Worm (Caenorhabditis elegans) whole organism, L4 larva: ENCODE results near the gene fut-5.
A peak's percentile ranks its signal among the peaks of the same experiment; 100 is the strongest.

Experiments
- F10B5.3 ChIP-seq: sonication (generic microtip); optimal IDR thresholded peaks from 2 replicates; lab custom pipeline; 2016; ENCODE audit warnings: mild to moderate bottlenecking, missing genetic modification characterization, missing compliant biosample characterization
- F26F4.8 ChIP-seq: fragments of 200-800 bp; sonication (Bioruptor generic); conservative IDR thresholded peaks from 2 replicates; pipeline ENCODE4 v1.3.6; 2022; ENCODE audit warnings: missing genetic modification characterization, missing compliant biosample characterization
- F37D6.2 ChIP-seq: sonication (generic microtip); optimal IDR thresholded peaks from 2 replicates; lab custom pipeline; 2016; ENCODE audit warnings: mild to moderate bottlenecking, missing genetic modification characterization, missing compliant biosample characterization
- R02D3.7 ChIP-seq: fragments of 150-350 bp; sonication (generic microtip); optimal IDR thresholded peaks from 3 replicates; lab custom pipeline; 2014; ENCODE audit warnings: missing biosample characterization, missing genetic modification characterization
- T20F7.1 ChIP-seq: fragments of 200-800 bp; sonication (Bioruptor generic); optimal IDR thresholded peaks from 2 replicates; lab custom pipeline; 2018; ENCODE audit warnings: mild to moderate bottlenecking, missing genetic modification characterization, missing compliant biosample characterization
- Y105C5A.15 ChIP-seq: fragments of 200-800 bp; sonication (Bioruptor generic); IDR thresholded peaks from 2 replicates; pipeline ENCODE4 v1.3.6; 2022; ENCODE audit warnings: missing genetic modification characterization, missing compliant biosample characterization
- Y48G9A.11 ChIP-seq: fragments of 200-800 bp; sonication (Bioruptor generic); IDR thresholded peaks from 2 replicates; pipeline ENCODE4 v1.3.6; 2022; ENCODE audit warnings: missing genetic modification reagents, missing genetic modification characterization, missing compliant biosample characterization
- Y5F2A.4 ChIP-seq: fragments of 200-800 bp; sonication (Bioruptor generic); optimal IDR thresholded peaks from 2 replicates; lab custom pipeline; 2018; ENCODE audit warnings: mild to moderate bottlenecking, missing genetic modification characterization, missing compliant biosample characterization
- Y75B8A.6 ChIP-seq: fragments of 200-800 bp; sonication (Bioruptor generic); IDR thresholded peaks from 2 replicates; pipeline ENCODE4 v1.3.6; 2022; ENCODE audit warnings: missing genetic modification reagents, missing genetic modification characterization, missing compliant biosample characterization
- aha-1 ChIP-seq: fragments of 150-350 bp; peaks from one replicate; lab custom pipeline; 2014; ENCODE audit warnings: missing biosample characterization, missing genetic modification characterization
- aly-2 ChIP-seq: sonication (generic microtip); optimal IDR thresholded peaks from 2 replicates; lab custom pipeline; 2018; ENCODE audit warnings: missing biosample characterization, missing genetic modification characterization
- ama-1 ChIP-seq: fragments of 150-350 bp; optimal IDR thresholded peaks from 2 replicates; lab custom pipeline; 2014; ENCODE audit warnings: inconsistent platforms, mixed read lengths
- arid-1 ChIP-seq: fragments of 200-800 bp; sonication (Bioruptor generic); conservative IDR thresholded peaks from 2 replicates; pipeline ENCODE4 v1.3.6; 2022; ENCODE audit warnings: missing genetic modification reagents, missing genetic modification characterization, missing compliant biosample characterization
- ceh-32 ChIP-seq: sonication (generic microtip); optimal IDR thresholded peaks from 2 replicates; lab custom pipeline; 2016; ENCODE audit warnings: mild to moderate bottlenecking, missing genetic modification characterization, missing compliant biosample characterization; ENCODE audit not compliant: poor library complexity
- ceh-62 ChIP-seq: sonication (generic microtip); optimal IDR thresholded peaks from 2 replicates; lab custom pipeline; 2017; ENCODE audit warnings: missing biosample characterization, missing genetic modification characterization
- cey-2 ChIP-seq: sonication (generic microtip); optimal IDR thresholded peaks from 3 replicates; lab custom pipeline; 2017; ENCODE audit warnings: missing genetic modification characterization, mild to moderate bottlenecking, missing compliant biosample characterization, antibody characterized with exemption, borderline replicate concordance; ENCODE audit not compliant: insufficient read depth
- ctbp-1 ChIP-seq: fragments of 200-800 bp; sonication (Bioruptor generic); IDR thresholded peaks from 2 replicates; pipeline ENCODE4 v1.3.6; 2022; ENCODE audit warnings: missing genetic modification reagents, missing genetic modification characterization, missing compliant biosample characterization
- daf-12 ChIP-seq: fragments of 150-350 bp; optimal IDR thresholded peaks from 2 replicates; lab custom pipeline; 2014; ENCODE audit warnings: missing biosample characterization, missing genetic modification reagents, missing genetic modification characterization
- daf-16 ChIP-seq, 3 experiments: sonication (generic microtip); optimal IDR thresholded peaks; 2 replicates each; lab custom pipeline; 2016 to 2017; ENCODE audit warnings: missing genetic modification characterization in 3 of 3, missing genetic modification reagents in 3 of 3, mild to moderate bottlenecking in 2 of 3, missing compliant biosample characterization in 2 of 3, missing biosample characterization in 1 of 3, moderate library complexity in 1 of 3
- daf-19 ChIP-seq: fragments of 200-800 bp; sonication (Bioruptor generic); conservative IDR thresholded peaks from 2 replicates; pipeline ENCODE4 v1.3.6; 2022; ENCODE audit warnings: missing genetic modification characterization, missing compliant biosample characterization
- daf-8 ChIP-seq: fragments of 200-800 bp; sonication (Bioruptor generic); IDR thresholded peaks from 2 replicates; pipeline ENCODE4 v1.3.6; 2022; ENCODE audit warnings: missing genetic modification characterization, missing compliant biosample characterization
- dmd-9 ChIP-seq: fragments of 200-800 bp; sonication (Bioruptor generic); IDR thresholded peaks from 2 replicates; pipeline ENCODE4 v1.3.6; 2022; ENCODE audit warnings: missing genetic modification reagents, missing genetic modification characterization, missing compliant biosample characterization
- dpl-1 ChIP-seq: fragments of 150-350 bp; optimal IDR thresholded peaks from 2 replicates; lab custom pipeline; 2014; ENCODE audit warnings: missing biosample characterization, missing genetic modification reagents, missing genetic modification characterization
- egl-43 ChIP-seq: fragments of 200-800 bp; sonication (Bioruptor generic); IDR thresholded peaks from 2 replicates; pipeline ENCODE4 v1.3.6; 2022; ENCODE audit warnings: missing genetic modification reagents, missing genetic modification characterization, missing compliant biosample characterization
- hif-1 ChIP-seq, 2 experiments: sonication (generic microtip); optimal IDR thresholded peaks; 2 replicates each; lab custom pipeline; 2016 to 2017; ENCODE audit warnings: missing compliant biosample characterization in 2 of 2, missing genetic modification characterization in 2 of 2, missing genetic modification reagents in 2 of 2, missing genotype in 2 of 2, mild to moderate bottlenecking in 1 of 2
- hlh-11 ChIP-seq: fragments of 200-800 bp; sonication (Bioruptor generic); optimal IDR thresholded peaks from 2 replicates; lab custom pipeline; 2018; ENCODE audit warnings: mild to moderate bottlenecking, missing genetic modification characterization, missing compliant biosample characterization
- hlh-30 ChIP-seq: sonication (generic microtip); optimal IDR thresholded peaks from 2 replicates; lab custom pipeline; 2017; ENCODE audit warnings: antibody characterized with exemption, mild to moderate bottlenecking, missing genetic modification characterization, missing compliant biosample characterization; ENCODE audit not compliant: insufficient read depth
- hmg-1.1 ChIP-seq: fragments of 200-800 bp; sonication (Bioruptor generic); IDR thresholded peaks from 2 replicates; pipeline ENCODE4 v1.3.6; 2022; ENCODE audit warnings: missing genetic modification reagents, missing genetic modification characterization, missing compliant biosample characterization
- jun-1 ChIP-seq: fragments of 150-350 bp; optimal IDR thresholded peaks from 2 replicates; lab custom pipeline; 2014; ENCODE audit warnings: missing biosample characterization, missing genetic modification reagents, missing genetic modification characterization
- lim-7 ChIP-seq: fragments of 200-800 bp; sonication (Bioruptor generic); IDR thresholded peaks from 2 replicates; pipeline ENCODE4 v1.3.6; 2022; ENCODE audit warnings: missing genetic modification characterization, missing compliant biosample characterization
- lin-15B ChIP-seq: fragments of 150-350 bp; sonication (generic microtip); optimal IDR thresholded peaks from 3 replicates; lab custom pipeline; 2014; ENCODE audit warnings: missing biosample characterization, missing genetic modification characterization
- lin-29 ChIP-seq: fragments of 200-800 bp; sonication (Bioruptor generic); IDR thresholded peaks from 2 replicates; pipeline ENCODE4 v1.3.6; 2022; ENCODE audit warnings: missing genetic modification reagents, missing genetic modification characterization, missing compliant biosample characterization
- lin-38 ChIP-seq: fragments of 200-800 bp; sonication (Bioruptor generic); IDR thresholded peaks from 2 replicates; pipeline ENCODE4 v1.3.6; 2022; ENCODE audit warnings: missing genetic modification reagents, missing genetic modification characterization, missing compliant biosample characterization
- madf-9 ChIP-seq: fragments of 200-800 bp; sonication (Bioruptor generic); conservative IDR thresholded peaks from 2 replicates; pipeline ENCODE4 v1.3.6; 2022; ENCODE audit warnings: missing genetic modification reagents, missing genetic modification characterization, missing compliant biosample characterization
- mdl-1 ChIP-seq, 2 experiments: fragments of 150-350 bp in 1 of 2; sonication (generic microtip) in 1 of 2; optimal IDR thresholded peaks; 2 replicates each; lab custom pipeline; 2014 to 2017; ENCODE audit warnings: missing biosample characterization in 2 of 2, missing genetic modification characterization in 2 of 2
- nhr-102 ChIP-seq: sonication (generic microtip); optimal IDR thresholded peaks from 2 replicates; lab custom pipeline; 2016; ENCODE audit warnings: mild to moderate bottlenecking, missing genetic modification characterization, moderate library complexity, missing compliant biosample characterization
- nhr-11 ChIP-seq: fragments of 150-350 bp; optimal IDR thresholded peaks from 2 replicates; lab custom pipeline; 2014; ENCODE audit warnings: missing biosample characterization, missing genetic modification characterization
- nhr-237 ChIP-seq: sonication (generic microtip); optimal IDR thresholded peaks from 2 replicates; lab custom pipeline; 2017; ENCODE audit warnings: missing biosample characterization, missing genetic modification characterization
- nhr-77 ChIP-seq: fragments of 150-350 bp; optimal IDR thresholded peaks from 2 replicates; lab custom pipeline; 2014; ENCODE audit warnings: missing biosample characterization, missing genetic modification characterization
- pha-4 ChIP-seq, 2 experiments: fragments of 150-350 bp in 1 of 2; fragments of 200-800 bp in 1 of 2; sonication (Bioruptor generic) in 1 of 2; IDR thresholded peaks in 1 of 2; optimal IDR thresholded peaks in 1 of 2; 2 replicates each; pipeline versions ENCODE4 v1.3.6 to Lab custom; 2014 to 2022; ENCODE audit warnings: missing genetic modification characterization in 2 of 2, missing genetic modification reagents in 2 of 2, missing biosample characterization in 1 of 2, missing compliant biosample characterization in 1 of 2
- saeg-2 ChIP-seq: fragments of 200-800 bp; sonication (Bioruptor generic); IDR thresholded peaks from 2 replicates; pipeline ENCODE4 v1.3.6; 2022; ENCODE audit warnings: missing genetic modification reagents, missing genetic modification characterization, missing compliant biosample characterization
- sdz-12 ChIP-seq: fragments of 200-800 bp; sonication (Bioruptor generic); optimal IDR thresholded peaks from 2 replicates; lab custom pipeline; 2018; ENCODE audit warnings: mild to moderate bottlenecking, missing genetic modification characterization, missing compliant biosample characterization
- skn-1 ChIP-seq: fragments of 150-350 bp; optimal IDR thresholded peaks from 2 replicates; lab custom pipeline; 2014; ENCODE audit warnings: missing biosample characterization, missing genetic modification characterization
- snpc-4 ChIP-seq: fragments of 150-350 bp; optimal IDR thresholded peaks from 2 replicates; lab custom pipeline; 2014; ENCODE audit warnings: missing biosample characterization, missing genetic modification characterization
- spr-1 ChIP-seq: sonication (generic microtip); optimal IDR thresholded peaks from 2 replicates; lab custom pipeline; 2016; ENCODE audit warnings: mild to moderate bottlenecking, missing genetic modification characterization, missing compliant biosample characterization
- tag-97 ChIP-seq: fragments of 200-800 bp; sonication (Bioruptor generic); IDR thresholded peaks from 2 replicates; pipeline ENCODE4 v1.3.6; 2022; ENCODE audit warnings: missing genetic modification characterization, missing compliant biosample characterization
- unc-130 ChIP-seq: sonication (generic microtip); optimal IDR thresholded peaks from 2 replicates; lab custom pipeline; 2016; ENCODE audit warnings: missing genetic modification reagents, missing genetic modification characterization, missing compliant biosample characterization
- unc-39 ChIP-seq: sonication (generic microtip); optimal IDR thresholded peaks from 2 replicates; lab custom pipeline; 2017; ENCODE audit warnings: missing biosample characterization, missing genetic modification characterization
- zag-1 ChIP-seq: fragments of 150-350 bp; optimal IDR thresholded peaks from 2 replicates; lab custom pipeline; 2014; ENCODE audit warnings: missing biosample characterization, missing genetic modification characterization
- zfp-3 ChIP-seq: fragments of 200-800 bp; sonication (Bioruptor generic); conservative IDR thresholded peaks from 2 replicates; pipeline ENCODE4 v1.3.6; 2022; ENCODE audit warnings: missing genetic modification reagents, missing genetic modification characterization, missing compliant biosample characterization

The fut-5 gene

ce11 chrII:4706359-4706871 lies 38.9 kb upstream of the fut-5 start, which contains the start of the genes F10G7.9 and tsn-1 (continued):
- no peak for TF ChIP-seq egl-43 (GFP tag; lab: Robert Waterston, UW)
- no peak for TF ChIP-seq pha-4 (GFP tag; IDR thresholded peaks at IDR 0.05; lab: Robert Waterston, UW)
- TF ChIP-seq pha-4 (tag; optimal IDR thresholded peaks at IDR 0.05; lab: Kevin White, UChicago): peak; percentile 23
- TF ChIP-seq lim-7: no peak
- TF ChIP-seq nhr-11 (tag; lab: Kevin White, UChicago): peak; percentile 5
- peak in 1 of 2 experiments; percentile 11 for TF ChIP-seq hif-1 (tag; optimal IDR thresholded peaks at IDR 0.05; lab: Kevin White, UChicago)
- no peak for TF ChIP-seq Y5F2A.4
- TF ChIP-seq unc-39: no peak
- TF ChIP-seq saeg-2 (GFP tag; lab: Robert Waterston, UW): no peak
- TF ChIP-seq daf-12: no peak
- TF ChIP-seq lin-38: peak; percentile 75
- no peak for TF ChIP-seq sdz-12
- TF ChIP-seq lin-15B (tag; lab: Kevin White, UChicago): no peak
- TF ChIP-seq ceh-32 (tag; lab: Kevin White, UChicago): no peak
- peak; percentile 64 for TF ChIP-seq hlh-11
- no peak for TF ChIP-seq skn-1 (tag; lab: Kevin White, UChicago)
- no peak for TF ChIP-seq nhr-102 (tag; lab: Kevin White, UChicago)
- peak; percentile 87 for TF ChIP-seq aha-1
- no peak for TF ChIP-seq lin-29 (GFP tag; lab: Robert Waterston, UW)
- no peak for TF ChIP-seq tag-97 (GFP tag; lab: Robert Waterston, UW)
- TF ChIP-seq jun-1: no peak
- TF ChIP-seq R02D3.7 (tag; lab: Kevin White, UChicago): no peak
- no peak for TF ChIP-seq aly-2 (tag; lab: Kevin White, UChicago)
- TF ChIP-seq unc-130: peak; percentile 11
- TF ChIP-seq Y75B8A.6 (GFP tag; lab: Robert Waterston, UW): no peak
- no peak for TF ChIP-seq ctbp-1 (GFP tag; lab: Robert Waterston, UW)
- no peak for TF ChIP-seq ceh-62
- no peak for TF ChIP-seq T20F7.1
- TF ChIP-seq F26F4.8: no peak
- TF ChIP-seq arid-1 (GFP tag; lab: Robert Waterston, UW): no peak
- no peak for TF ChIP-seq daf-19 (GFP tag; lab: Robert Waterston, UW)
- TF ChIP-seq daf-8 (GFP tag; lab: Robert Waterston, UW): no peak
- TF ChIP-seq Y48G9A.11 (GFP tag; lab: Robert Waterston, UW): peak; percentile 18; the same call in 1 of the 2 replicates
- no peak for TF ChIP-seq cey-2 (tag; lab: Kevin White, UChicago)
- TF ChIP-seq dpl-1: peak; percentile 70
- no peak for TF ChIP-seq snpc-4 (tag; lab: Kevin White, UChicago)
- no peak for TF ChIP-seq F37D6.2 (tag; lab: Kevin White, UChicago)
- no peak for TF ChIP-seq ama-1 (lab: Kevin White, UChicago)
- no peak for TF ChIP-seq nhr-77 (tag; lab: Kevin White, UChicago)
- TF ChIP-seq zag-1 (tag; lab: Kevin White, UChicago): no peak
- no peak for TF ChIP-seq zfp-3 (GFP tag; lab: Robert Waterston, UW)
- peak; percentile 73 for TF ChIP-seq hlh-30 (tag; lab: Kevin White, UChicago)
- TF ChIP-seq madf-9 (GFP tag; lab: Robert Waterston, UW): no peak
- no peak for TF ChIP-seq spr-1 (tag; lab: Kevin White, UChicago)
- no peak for TF ChIP-seq F10B5.3 (tag; lab: Kevin White, UChicago)
- TF ChIP-seq hmg-1.1 (GFP tag; lab: Robert Waterston, UW): peak; percentile 57; the same call in 1 of the 2 replicates
- TF ChIP-seq Y105C5A.15 (GFP tag; lab: Robert Waterston, UW): no peak
- TF ChIP-seq daf-16 (GFP tag; optimal IDR thresholded peaks at IDR 0.05; lab: Kevin White, UChicago): no peak
- TF ChIP-seq daf-16 (tag; optimal IDR thresholded peaks at IDR 0.05; lab: Kevin White, UChicago): peak; percentile 21
- TF ChIP-seq nhr-237 (tag; lab: Kevin White, UChicago): no peak
- TF ChIP-seq mdl-1 (tag; optimal IDR thresholded peaks at IDR 0.05; lab: Kevin White, UChicago): peak in 1 of 2 experiments; percentile 24
- no peak for TF ChIP-seq dmd-9 (GFP tag; lab: Robert Waterston, UW)
